Worm (Caenorhabditis elegans) whole organism, L1 larva: Measurements from ENCODE around the gene mrpl-51.
A peak's percentile ranks its signal among the peaks of the same experiment; 100 is the strongest.

Experiments used
- F16B12.6 ChIP-seq: fragments of 150-350 bp; optimal IDR thresholded peaks from 2 replicates; lab custom pipeline; 2014; ENCODE audit warnings: missing biosample characterization, missing genetic modification characterization
- Y116A8C.19 ChIP-seq: sonication (generic microtip); optimal IDR thresholded peaks from 2 replicates; lab custom pipeline; 2016; ENCODE audit warnings: missing compliant biosample characterization, missing genetic modification characterization, borderline replicate concordance
- alr-1 ChIP-seq: fragments of 200-800 bp; sonication (Bioruptor generic); optimal IDR thresholded peaks from 2 replicates; lab custom pipeline; 2018; ENCODE audit warnings: borderline replicate concordance, mild to moderate bottlenecking, missing genetic modification characterization, missing compliant biosample characterization
- blmp-1 ChIP-seq: fragments of 150-350 bp; optimal IDR thresholded peaks from 2 replicates; lab custom pipeline; 2014; ENCODE audit warnings: missing biosample characterization, missing genetic modification characterization
- ceh-63 ChIP-seq: fragments of 200-800 bp; sonication (Bioruptor generic); optimal IDR thresholded peaks from 2 replicates; lab custom pipeline; 2018; ENCODE audit warnings: mild to moderate bottlenecking, missing genetic modification characterization, missing compliant biosample characterization
- ceh-82 ChIP-seq, 3 experiments: fragments of 150-350 bp in 1 of 3; sonication (generic microtip) in 2 of 3; optimal IDR thresholded peaks; 2 replicates each; lab custom pipeline; 2014 to 2017; ENCODE audit warnings: missing biosample characterization in 3 of 3, missing genetic modification characterization in 3 of 3
- ces-1 ChIP-seq: fragments of 150-350 bp; optimal IDR thresholded peaks from 2 replicates; lab custom pipeline; 2014; ENCODE audit warnings: missing biosample characterization, missing genetic modification reagents, missing genetic modification characterization
- dpl-1 ChIP-seq, 3 experiments: fragments of 150-350 bp in 2 of 3; sonication (generic microtip) in 1 of 3; optimal IDR thresholded peaks; 2 replicates each; lab custom pipeline; 2014 to 2017; ENCODE audit warnings: missing biosample characterization in 3 of 3, missing genetic modification characterization in 3 of 3, missing genetic modification reagents in 3 of 3
- efl-1 ChIP-seq, 4 experiments: fragments of 150-350 bp; optimal IDR thresholded peaks in 3 of 4; peaks in 1 of 4; 1 replicate in 1 of 4; 2 replicates in 3 of 4; lab custom pipeline; 2014; ENCODE audit warnings: missing biosample characterization in 2 of 4, missing genetic modification characterization in 2 of 4, missing genetic modification reagents in 2 of 4
- egl-13 ChIP-seq: sonication (generic microtip); optimal IDR thresholded peaks from 2 replicates; lab custom pipeline; 2016; ENCODE audit warnings: missing genotype, missing genetic modification reagents, missing genetic modification characterization, missing compliant biosample characterization
- fos-1 ChIP-seq: fragments of 150-350 bp; optimal IDR thresholded peaks from 2 replicates; lab custom pipeline; 2014; ENCODE audit warnings: missing biosample characterization, missing genetic modification characterization
- hlh-17 ChIP-seq: fragments of 200-800 bp; sonication (Bioruptor generic); optimal IDR thresholded peaks from 2 replicates; lab custom pipeline; 2018; ENCODE audit warnings: missing genetic modification characterization, mild to moderate bottlenecking, missing compliant biosample characterization, moderate library complexity, borderline replicate concordance
- isw-1 ChIP-seq: fragments of 200-800 bp; sonication (Bioruptor generic); IDR thresholded peaks from 2 replicates; pipeline ENCODE4 v1.3.6; 2022; ENCODE audit warnings: missing genetic modification characterization, missing compliant biosample characterization
- jun-1 ChIP-seq: fragments of 150-350 bp; optimal IDR thresholded peaks from 2 replicates; lab custom pipeline; 2014; ENCODE audit warnings: missing biosample characterization, missing genetic modification reagents, missing genetic modification characterization
- lin-35 ChIP-seq, 2 experiments: fragments of 150-350 bp; optimal IDR thresholded peaks; 2 replicates each; lab custom pipeline; 2014; ENCODE audit warnings: missing biosample characterization in 2 of 2, missing genetic modification characterization in 2 of 2, missing genetic modification reagents in 2 of 2
- lsy-2 ChIP-seq, 2 experiments: fragments of 150-350 bp; optimal IDR thresholded peaks; 2 replicates each; lab custom pipeline; 2014; ENCODE audit warnings: missing biosample characterization in 2 of 2, missing genetic modification characterization in 2 of 2
- mep-1 ChIP-seq: fragments of 150-350 bp; optimal IDR thresholded peaks from 2 replicates; lab custom pipeline; 2014; ENCODE audit warnings: missing biosample characterization, missing genetic modification characterization
- nhr-19 ChIP-seq: fragments of 200-800 bp; sonication (Bioruptor generic); conservative IDR thresholded peaks from 2 replicates; pipeline ENCODE4 v1.3.6; 2022; ENCODE audit warnings: missing genetic modification characterization, missing compliant biosample characterization
- nhr-20 ChIP-seq: sonication (generic microtip); optimal IDR thresholded peaks from 2 replicates; lab custom pipeline; 2016; ENCODE audit warnings: mild to moderate bottlenecking, missing genetic modification characterization, missing compliant biosample characterization
- nhr-28 ChIP-seq: fragments of 150-350 bp; optimal IDR thresholded peaks from 2 replicates; lab custom pipeline; 2014; ENCODE audit warnings: missing biosample characterization, missing genetic modification characterization
- nhr-47 ChIP-seq: sonication (generic microtip); optimal IDR thresholded peaks from 2 replicates; lab custom pipeline; 2016; ENCODE audit warnings: mild to moderate bottlenecking, missing genetic modification characterization, moderate library complexity, missing compliant biosample characterization
- nhr-71 ChIP-seq: sonication (generic microtip); optimal IDR thresholded peaks from 2 replicates; lab custom pipeline; 2016; ENCODE audit warnings: mild to moderate bottlenecking, missing genetic modification characterization, moderate library complexity, missing compliant biosample characterization
- nhr-76 ChIP-seq: sonication (generic microtip); optimal IDR thresholded peaks from 2 replicates; lab custom pipeline; 2017; ENCODE audit warnings: missing biosample characterization, missing genetic modification characterization
- nhr-77 ChIP-seq: fragments of 150-350 bp; optimal IDR thresholded peaks from 2 replicates; lab custom pipeline; 2014; ENCODE audit warnings: missing biosample characterization, missing genetic modification characterization
- nhr-84 ChIP-seq: sonication (generic microtip); optimal IDR thresholded peaks from 2 replicates; lab custom pipeline; 2017; ENCODE audit warnings: missing biosample characterization, missing genetic modification characterization
- nhr-85 ChIP-seq: sonication (generic microtip); peaks from one replicate; lab custom pipeline; 2016; ENCODE audit warnings: missing genetic modification characterization, inconsistent platforms, missing compliant biosample characterization
- nhr-90 ChIP-seq: sonication (generic microtip); optimal IDR thresholded peaks from 2 replicates; lab custom pipeline; 2016; ENCODE audit warnings: mild to moderate bottlenecking, missing genetic modification characterization, missing compliant biosample characterization; ENCODE audit not compliant: poor library complexity
- pax-3 ChIP-seq: fragments of 200-800 bp; sonication (Bioruptor generic); optimal IDR thresholded peaks from 2 replicates; lab custom pipeline; 2018; ENCODE audit warnings: mild to moderate bottlenecking, missing genetic modification characterization, moderate library complexity, missing compliant biosample characterization
- pqm-1 ChIP-seq: sonication (generic microtip); optimal IDR thresholded peaks from 3 replicates; lab custom pipeline; 2017; ENCODE audit warnings: missing biosample characterization, missing genetic modification characterization
- rnt-1 ChIP-seq: sonication (generic microtip); optimal IDR thresholded peaks from 2 replicates; lab custom pipeline; 2016; ENCODE audit warnings: mild to moderate bottlenecking, missing genetic modification characterization, moderate library complexity, missing compliant biosample characterization
- skn-1 ChIP-seq: fragments of 150-350 bp; optimal IDR thresholded peaks from 2 replicates; lab custom pipeline; 2014; ENCODE audit warnings: missing biosample characterization, missing genetic modification characterization
- snpc-4 ChIP-seq: fragments of 150-350 bp; optimal IDR thresholded peaks from 2 replicates; lab custom pipeline; 2014; ENCODE audit warnings: missing biosample characterization, missing genetic modification characterization
- snu-23 ChIP-seq: sonication (generic microtip); optimal IDR thresholded peaks from 2 replicates; lab custom pipeline; 2016; ENCODE audit warnings: missing genetic modification characterization, missing compliant biosample characterization
- sptf-1 ChIP-seq: fragments of 150-350 bp; optimal IDR thresholded peaks from 2 replicates; lab custom pipeline; 2014; ENCODE audit warnings: missing biosample characterization, missing genetic modification characterization
- sup-37 ChIP-seq: fragments of 200-800 bp; sonication (Bioruptor generic); optimal IDR thresholded peaks from 2 replicates; lab custom pipeline; 2018; ENCODE audit warnings: mild to moderate bottlenecking, missing genetic modification characterization, missing compliant biosample characterization
- swsn-7 ChIP-seq: sonication (generic microtip); optimal IDR thresholded peaks from 2 replicates; lab custom pipeline; 2016; ENCODE audit warnings: missing genetic modification characterization, missing compliant biosample characterization
- tbx-2 ChIP-seq: sonication (generic microtip); optimal IDR thresholded peaks from 2 replicates; lab custom pipeline; 2016; ENCODE audit warnings: missing genetic modification characterization, missing compliant biosample characterization
- unc-130 ChIP-seq: fragments of 150-350 bp; optimal IDR thresholded peaks from 2 replicates; lab custom pipeline; 2017; ENCODE audit warnings: missing biosample characterization, missing genetic modification characterization, inconsistent platforms
- unc-98 ChIP-seq: fragments of 200-800 bp; sonication (Bioruptor generic); IDR thresholded peaks from 2 replicates; pipeline ENCODE4 v1.3.6; 2022; ENCODE audit warnings: missing genetic modification characterization, missing compliant biosample characterization
- vab-15 ChIP-seq: sonication (generic microtip); optimal IDR thresholded peaks from 2 replicates; lab custom pipeline; 2017; ENCODE audit warnings: missing genotype, mild to moderate bottlenecking, missing genetic modification characterization, missing compliant biosample characterization
- xbp-1 ChIP-seq: sonication (generic microtip); optimal IDR thresholded peaks from 2 replicates; lab custom pipeline; 2016; ENCODE audit warnings: missing genetic modification characterization, missing compliant biosample characterization
- zag-1 ChIP-seq: fragments of 150-350 bp; optimal IDR thresholded peaks from 2 replicates; lab custom pipeline; 2014; ENCODE audit warnings: missing biosample characterization, missing genetic modification characterization
- ztf-11 ChIP-seq, 2 experiments: sonication (generic microtip); optimal IDR thresholded peaks; 2 replicates each; lab custom pipeline; 2016 to 2017; ENCODE audit warnings: missing genetic modification characterization in 2 of 2, missing biosample characterization in 1 of 2, missing compliant biosample characterization in 1 of 2

mrpl-51 gene

ce11 chrIV:12047552-12048347, 16.6 kb downstream of the mrpl-51 start, which contains the start of gene T12G3.4:
TSS of gene T12G3.4 (plus strand) at chrIV:12048256.
- TF ChIP-seq mep-1 (tag; lab: Kevin White, UChicago) (no peak), nhr-85 (tag; lab: Kevin White, UChicago) (no peak), nhr-19 (no peak), pqm-1 (no peak), unc-98 (GFP tag; lab: Robert Waterston, UW) (no peak), tbx-2 (no peak), hlh-17 (GFP tag; lab: Kevin White, UChicago) (no peak), fos-1 (tag; lab: Kevin White, UChicago) (no peak), nhr-90 (tag; lab: Kevin White, UChicago) (no peak), jun-1 (tag; lab: Kevin White, UChicago) (no peak), pax-3 (no peak), nhr-84 (tag; lab: Kevin White, UChicago) (no peak), skn-1 (tag; lab: Kevin White, UChicago) (no peak), swsn-7 (tag; lab: Kevin White, UChicago) (no peak), snpc-4 (tag; lab: Kevin White, UChicago) (no peak)

ce11 chrIV:12051049-12051792, 20.1 kb downstream of the mrpl-51 start, which contains the start of the genes bre-5 and spt-5:
TSS of gene bre-5 (minus strand) at chrIV:12051215.
TSS of gene spt-5 (plus strand) at chrIV:12051491.
- TF ChIP-seq ces-1 (GFP tag; lab: Kevin White, UChicago) (no peak), nhr-19 (0 out of 2 replicates have a peak, but pooled peaks have one; percentile 12), lsy-2 (tag; optimal IDR thresholded peaks at IDR 0.05; lab: Kevin White, UChicago) (peak; percentile 49 to 62), zag-1 (tag; lab: Kevin White, UChicago) (no peak), Y116A8C.19 (tag; lab: Kevin White, UChicago) (no peak), isw-1 (no peak), F16B12.6 (tag; lab: Kevin White, UChicago) (peak; percentile 85), nhr-90 (tag; lab: Kevin White, UChicago) (no peak), rnt-1 (tag; lab: Kevin White, UChicago) (peak; percentile 5), unc-130 (tag; lab: Kevin White, UChicago) (peak; percentile 61), nhr-71 (peak; percentile 48), hlh-17 (GFP tag; lab: Kevin White, UChicago) (no peak), sptf-1 (no peak), nhr-76 (tag; lab: Kevin White, UChicago) (no peak), nhr-77 (tag; lab: Kevin White, UChicago) (no peak), swsn-7 (tag; lab: Kevin White, UChicago) (peak; percentile 25), blmp-1 (no peak), nhr-47 (tag; lab: Kevin White, UChicago) (peak; percentile 52), nhr-20 (tag; lab: Kevin White, UChicago) (peak; percentile 34), lin-35 (GFP tag; optimal IDR thresholded peaks at IDR 0.05; lab: Kevin White, UChicago) (peak; percentile 29 to 38), ztf-11 (tag; optimal IDR thresholded peaks at IDR 0.05; lab: Kevin White, UChicago) (no peak), xbp-1 (tag; lab: Kevin White, UChicago) (peak; percentile 16), ceh-63 (no peak), nhr-85 (tag; lab: Kevin White, UChicago) (peak; percentile 45), alr-1 (tag; lab: Kevin White, UChicago) (no peak), efl-1 (optimal IDR thresholded peaks at IDR 0.05; lab: Kevin White, UChicago) (peak; percentile 24 to 47), efl-1 (GFP tag; optimal IDR thresholded peaks at IDR 0.05 in 1 of 2; lab: Kevin White, UChicago) (peak; percentile 50 to 72), dpl-1 (GFP tag; optimal IDR thresholded peaks at IDR 0.05; lab: Kevin White, UChicago) (peak; percentile 5 to 40 (median 35)), sup-37 (no peak), vab-15 (no peak), nhr-28 (tag; lab: Kevin White, UChicago) (no peak), egl-13 (tag; lab: Kevin White, UChicago) (no peak), ceh-82 (tag; optimal IDR thresholded peaks at IDR 0.05; lab: Kevin White, UChicago) (peak in 1 of 3 experiments; percentile 1), snu-23 (peak; percentile 41)
- TF ChIP-seq, all 84 proteins: peak for 16
